Fruit fly (Drosophila melanogaster): ENCODE measurements around the gene Nnk.

- no peak for TF ChIP-seq CHES-1-like (GFP tag; optimal IDR thresholded peaks at IDR 0.05)
- TF ChIP-seq CG16813 (GFP tag; IDR thresholded peaks at IDR 0.05; ENCODE audit: partially characterized antibody): no peak
- no peak for TF ChIP-seq twi (tag; optimal IDR thresholded peaks at IDR 0.05)
Observed at dm6 chr3R:17827038-17827616, 22.1 kb upstream of the Nnk start.
